Fruit fly (Drosophila melanogaster) whole organism, prepupa: ENCODE data around the gene RhoGAP19D.

Source experiments
- Blimp-1 ChIP-seq: fragments of 200-800 bp; sonication (Bioruptor generic); optimal IDR thresholded peaks from 3 replicates; lab custom pipeline; 2017; ENCODE audit warnings: missing biosample characterization, missing genetic modification characterization, mild to moderate bottlenecking, moderate library complexity, missing genetic modification reagents
- Smox ChIP-seq: fragments of 200-800 bp; sonication (Bioruptor generic); optimal IDR thresholded peaks from 3 replicates; lab custom pipeline; 2016; ENCODE audit warnings: missing biosample characterization, missing genetic modification characterization
- Sox102F ChIP-seq: fragments of 200-800 bp; sonication (Bioruptor generic); optimal IDR thresholded peaks from 2 replicates; lab custom pipeline; 2016; ENCODE audit warnings: missing biosample characterization, mild to moderate bottlenecking, missing genetic modification characterization
- Sox14 ChIP-seq: fragments of 200-800 bp; sonication (Bioruptor generic); optimal IDR thresholded peaks from 3 replicates; lab custom pipeline; 2016; ENCODE audit warnings: missing biosample characterization, missing genetic modification characterization
- acj6 ChIP-seq: fragments of 200-800 bp; sonication (Bioruptor generic); optimal IDR thresholded peaks from 3 replicates; lab custom pipeline; 2016; ENCODE audit warnings: missing biosample characterization, missing genetic modification characterization
- dac ChIP-seq: fragments of 200-800 bp; sonication (Bioruptor generic); optimal IDR thresholded peaks from 2 replicates; lab custom pipeline; 2017; ENCODE audit warnings: missing biosample characterization, mild to moderate bottlenecking, missing genetic modification characterization
- fd85E ChIP-seq: fragments of 200-800 bp; sonication (Bioruptor generic); optimal IDR thresholded peaks from 3 replicates; lab custom pipeline; 2016; ENCODE audit warnings: missing biosample characterization, missing genetic modification characterization
- fkh ChIP-seq: fragments of 200-800 bp; sonication (Bioruptor generic); optimal IDR thresholded peaks from 3 replicates; lab custom pipeline; 2017; ENCODE audit warnings: missing biosample characterization, mild to moderate bottlenecking, missing genetic modification characterization, moderate library complexity

- TF ChIP-seq acj6 (GFP tag; lab: Kevin White, UChicago) (peak; percentile 19), Sox14 (peak; percentile 53), fd85E (GFP tag; lab: Kevin White, UChicago) (no peak), fkh (GFP tag; lab: Kevin White, UChicago) (no peak), Sox102F (no peak), dac (no peak), Smox (GFP tag; lab: Kevin White, UChicago) (no peak), Blimp-1 (GFP tag; lab: Kevin White, UChicago) (no peak)
Measured at dm6 chrX:20423747-20424165, 86.7 kb downstream of the RhoGAP19D start, which contains the start of the genes Pp4-19C and cactin.
